Worm (Caenorhabditis elegans) whole organism, L2 larva: Measurements from ENCODE around the gene F10E7.2.

Experiments
- egl-27 ChIP-seq: sonication (generic microtip); optimal IDR thresholded peaks from 3 replicates; lab custom pipeline; 2017; ENCODE audit warnings: missing biosample characterization, missing genetic modification reagents, missing genetic modification characterization
- nhr-12 ChIP-seq: fragments of 150-350 bp; optimal IDR thresholded peaks from 2 replicates; lab custom pipeline; 2014; ENCODE audit warnings: missing biosample characterization, missing genetic modification characterization
- nhr-237 ChIP-seq: fragments of 150-350 bp; optimal IDR thresholded peaks from 2 replicates; lab custom pipeline; 2014; ENCODE audit warnings: missing biosample characterization, missing genetic modification characterization
- skn-1 ChIP-seq: sonication (generic microtip); optimal IDR thresholded peaks from 2 replicates; lab custom pipeline; 2017; ENCODE audit warnings: missing biosample characterization, missing genetic modification characterization
- ztf-4 ChIP-seq: fragments of 150-350 bp; optimal IDR thresholded peaks from 2 replicates; lab custom pipeline; 2014; ENCODE audit warnings: missing biosample characterization, missing genetic modification characterization

DNA sequence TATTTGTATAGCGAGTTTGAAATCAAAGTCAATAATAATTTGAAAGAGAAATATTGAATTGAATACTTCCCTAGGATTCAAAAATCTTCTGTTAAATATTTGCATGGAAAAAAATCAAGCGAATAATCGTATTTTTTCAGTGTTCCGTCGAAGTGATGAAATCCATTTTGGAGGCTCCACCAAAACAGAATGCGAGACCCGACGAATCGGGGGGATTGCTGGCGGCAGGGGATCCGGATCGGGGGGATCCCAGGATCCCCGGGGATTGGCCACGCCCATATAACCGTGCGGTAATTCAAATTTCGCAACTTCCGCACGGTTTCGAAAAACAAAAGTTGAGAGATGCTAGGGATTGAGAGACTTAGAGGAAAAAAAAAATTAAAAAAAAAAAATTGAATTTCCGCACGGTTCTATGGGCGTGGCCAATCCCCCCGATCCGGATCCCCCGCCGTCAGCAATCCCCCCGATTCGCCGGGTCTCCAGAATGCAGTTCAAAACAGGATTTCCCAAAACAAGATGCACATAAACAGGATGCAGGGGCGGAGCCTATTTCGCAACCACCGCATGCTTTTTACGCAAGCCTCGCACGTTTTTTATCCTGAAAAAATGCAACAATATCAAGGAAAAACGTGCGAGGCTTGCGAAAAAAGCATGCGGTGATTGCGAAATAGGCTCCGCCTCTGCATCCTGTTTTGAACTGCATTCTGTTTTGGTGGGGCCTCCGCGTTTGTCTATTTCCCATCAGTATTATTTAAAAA is 798 bp downstream of the F10E7.2 start, which contains the start of gene F10E7.11:
- TF ChIP-seq skn-1 (tag; lab: Kevin White, UChicago) (no peak), nhr-237 (tag; lab: Kevin White, UChicago) (no peak), ztf-4 (no peak), egl-27 (no peak), nhr-12 (no peak)
